Fruit fly (Drosophila melanogaster): ENCODE data around the gene CG6833.

The CG6833 gene

DNA sequence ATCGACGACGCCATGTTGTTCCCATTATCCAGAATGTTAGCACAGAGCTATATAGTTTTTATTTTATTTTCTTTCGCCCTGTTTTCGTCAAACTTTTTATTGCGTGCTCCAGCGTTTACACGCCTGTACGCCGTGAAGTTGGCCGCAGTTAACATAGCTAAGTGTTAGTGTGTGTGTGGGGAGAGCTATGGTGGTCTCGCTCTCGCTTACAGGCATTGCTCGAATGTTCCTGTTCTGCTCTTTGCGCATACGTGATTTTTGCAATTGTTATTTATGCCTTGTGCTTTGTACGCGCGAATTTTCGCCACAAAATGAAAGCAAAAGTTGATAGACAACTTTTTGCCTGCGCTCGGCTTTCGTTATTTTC is 47.0 kb upstream of the CG6833 start (continued):
- TF ChIP-seq hbn (GFP tag; IDR thresholded peaks at IDR 0.05; ENCODE audit: partially characterized antibody) (no peak), HmgD (GFP tag; optimal IDR thresholded peaks at IDR 0.05) (no peak), danr (GFP tag; IDR thresholded peaks at IDR 0.05) (no peak), lov (optimal IDR thresholded peaks at IDR 0.05) (no peak), lov (GFP tag; IDR thresholded peaks at IDR 0.05) (peak; percentile 82; the same call in 2 of the 3 replicates), HLH3B (GFP tag; IDR thresholded peaks at IDR 0.05) (no peak), Vsx1 (GFP tag; optimal IDR thresholded peaks at IDR 0.05) (no peak), HLH4C (GFP tag; IDR thresholded peaks at IDR 0.05; ENCODE audit: partially characterized antibody) (no peak), eve (GFP tag; optimal IDR thresholded peaks at IDR 0.05) (no peak), dati (GFP tag; IDR thresholded peaks at IDR 0.05) (no peak), zf30C (GFP tag; optimal IDR thresholded peaks at IDR 0.05) (no peak), CG17361 (GFP tag; IDR thresholded peaks at IDR 0.05) (0 out of 3 replicates have a peak, but pooled peaks have one; percentile 54), Doc2 (GFP tag; IDR thresholded peaks at IDR 0.05) (no peak), Blimp-1 (GFP tag; optimal IDR thresholded peaks at IDR 0.05) (peak; percentile 30), h (optimal IDR thresholded peaks at IDR 0.05) (no peak), gem (tag; optimal IDR thresholded peaks at IDR 0.05) (no peak), Lim3 (GFP tag; IDR thresholded peaks at IDR 0.05) (no peak), chif (GFP tag; optimal IDR thresholded peaks at IDR 0.05) (no peak), repo (GFP tag; optimal IDR thresholded peaks at IDR 0.05) (no peak), CG17385 (GFP tag; optimal IDR thresholded peaks at IDR 0.05) (peak; percentile 64), chm (GFP tag; IDR thresholded peaks at IDR 0.05) (no peak), ATbp (GFP tag; optimal IDR thresholded peaks at IDR 0.05) (no peak), pum (GFP tag; optimal IDR thresholded peaks at IDR 0.05) (no peak), gcm2 (GFP tag; optimal IDR thresholded peaks at IDR 0.05) (no peak), tx (GFP tag; optimal IDR thresholded peaks at IDR 0.05) (no peak), Dp (GFP tag; optimal IDR thresholded peaks at IDR 0.05) (no peak), CG14965 (GFP tag; optimal IDR thresholded peaks at IDR 0.05; ENCODE audit: borderline replicate concordance) (no peak), ham (GFP tag; IDR thresholded peaks at IDR 0.05) (no peak), dpn (GFP tag; optimal IDR thresholded peaks at IDR 0.05) (no peak), Ets97D (GFP tag; optimal IDR thresholded peaks at IDR 0.05) (peak; percentile 75), BtbVII (GFP tag; optimal IDR thresholded peaks at IDR 0.05) (no peak), CG15073 (GFP tag; optimal IDR thresholded peaks at IDR 0.05) (no peak), pho (GFP tag; optimal IDR thresholded peaks at IDR 0.05) (no peak), BEAF-32 (GFP tag; optimal IDR thresholded peaks at IDR 0.05) (peak; percentile 8), Awh (GFP tag; IDR thresholded peaks at IDR 0.05) (no peak), Rx (GFP tag; IDR thresholded peaks at IDR 0.05) (no peak), CG34224 (GFP tag; IDR thresholded peaks at IDR 0.05; ENCODE audit: partially characterized antibody) (peak; percentile 46; the same call in 2 of the 3 replicates), hb (GFP tag; IDR thresholded peaks at IDR 0.05; ENCODE audit: partially characterized antibody) (no peak), fd96Cb (tag; optimal IDR thresholded peaks at IDR 0.05) (no peak), gsb (GFP tag; IDR thresholded peaks at IDR 0.05) (no peak), CG7372 (GFP tag; IDR thresholded peaks at IDR 0.05) (no peak), sna (GFP tag; IDR thresholded peaks at IDR 0.05; ENCODE audit: partially characterized antibody) (no peak), CG17829 (tag; optimal IDR thresholded peaks at IDR 0.05) (peak; percentile 9), vnd (GFP tag; IDR thresholded peaks at IDR 0.05; ENCODE audit: partially characterized antibody) (no peak), Asciz (GFP tag; optimal IDR thresholded peaks at IDR 0.05) (no peak), D19B (GFP tag; optimal IDR thresholded peaks at IDR 0.05) (no peak), CG12219 (GFP tag; optimal IDR thresholded peaks at IDR 0.05) (no peak), dimm (GFP tag; IDR thresholded peaks at IDR 0.05) (no peak), hkb (optimal IDR thresholded peaks at IDR 0.05) (no peak), hkb (GFP tag; IDR thresholded peaks at IDR 0.05) (no peak), ken (GFP tag; IDR thresholded peaks at IDR 0.05) (no peak), knrl (GFP tag; IDR thresholded peaks at IDR 0.05; ENCODE audit: partially characterized antibody) (no peak)

Data from whole organism, embryonic.